Worm (Caenorhabditis elegans) whole organism, midembryonic: ENCODE measurements around the gene mbl-1.

Source experiments
- T22C8.4 ChIP-seq: fragments of 200-800 bp; sonication (Bioruptor generic); IDR thresholded peaks from 2 replicates; pipeline ENCODE4 v1.3.6; 2022; ENCODE audit warnings: missing genetic modification characterization, missing compliant biosample characterization
- cog-1 ChIP-seq: sonication (generic microtip); optimal IDR thresholded peaks from 2 replicates; lab custom pipeline; 2016; ENCODE audit warnings: missing genetic modification characterization, missing compliant biosample characterization
- flt-1 ChIP-seq: fragments of 200-800 bp; sonication (Bioruptor generic); IDR thresholded peaks from 2 replicates; pipeline ENCODE4 v1.3.6; 2022; ENCODE audit warnings: missing genetic modification characterization, missing compliant biosample characterization
- klf-2 ChIP-seq: fragments of 200-800 bp; sonication (Bioruptor generic); conservative IDR thresholded peaks from 2 replicates; pipeline ENCODE4 v1.3.6; 2022; ENCODE audit warnings: missing genetic modification reagents, missing genetic modification characterization, missing compliant biosample characterization
- med-1 ChIP-seq: sonication (generic microtip); optimal IDR thresholded peaks from 2 replicates; lab custom pipeline; 2017; ENCODE audit warnings: missing genetic modification characterization, mild to moderate bottlenecking, missing compliant biosample characterization, antibody characterized with exemption, missing genetic modification reagents; ENCODE audit not compliant: insufficient read depth
- ref-1 ChIP-seq: fragments of 200-800 bp; sonication (Bioruptor generic); conservative IDR thresholded peaks from 2 replicates; pipeline ENCODE4 v1.3.6; 2022; ENCODE audit warnings: missing genetic modification reagents, missing genetic modification characterization, missing compliant biosample characterization
- tab-1 ChIP-seq: fragments of 200-800 bp; sonication (Bioruptor generic); IDR thresholded peaks from 2 replicates; pipeline ENCODE4 v1.3.6; 2022; ENCODE audit warnings: missing genetic modification characterization, missing compliant biosample characterization
- ztf-23 ChIP-seq: fragments of 200-800 bp; sonication (Bioruptor generic); IDR thresholded peaks from 2 replicates; pipeline ENCODE4 v1.3.6; 2022; ENCODE audit warnings: missing genetic modification reagents, missing genetic modification characterization, missing compliant biosample characterization
- ztf-29 ChIP-seq: fragments of 200-800 bp; sonication (Bioruptor generic); IDR thresholded peaks from 2 replicates; pipeline ENCODE4 v1.3.6; 2022; ENCODE audit warnings: missing genetic modification reagents, missing genetic modification characterization, missing compliant biosample characterization

The mbl-1 gene

DNA sequence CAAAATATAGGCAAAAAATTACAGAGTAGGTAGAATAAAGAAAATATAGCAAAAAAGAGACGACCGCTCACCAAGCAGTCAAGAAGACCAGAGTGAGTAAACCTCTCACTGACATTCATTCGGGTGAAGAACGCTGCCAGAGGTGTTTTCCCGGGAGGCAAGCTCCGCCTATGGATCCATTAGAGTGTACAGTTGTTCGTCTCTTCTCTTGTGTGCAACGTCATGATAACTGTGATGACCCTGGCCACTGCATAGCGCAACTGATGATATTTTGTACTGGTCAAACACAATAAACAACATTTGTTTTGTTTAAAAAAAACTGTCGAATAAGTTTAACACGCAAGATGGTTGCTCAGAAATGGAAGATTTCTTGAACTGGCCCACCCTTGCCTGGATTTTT is 25.5 kb upstream of the mbl-1 start, which contains the start of gene F52G3.8:
TSS of gene F52G3.8 (minus strand) at position 101 of the 400 bp plus-strand sequence.
- no peak for TF ChIP-seq T22C8.4 (GFP tag; lab: Robert Waterston, UW)
- no peak for TF ChIP-seq med-1
- no peak for TF ChIP-seq ztf-23 (GFP tag; lab: Robert Waterston, UW)
- TF ChIP-seq klf-2 (GFP tag; lab: Robert Waterston, UW) = no peak
- no peak for TF ChIP-seq tab-1
- TF ChIP-seq ztf-29 (GFP tag; lab: Robert Waterston, UW) = no peak
- no peak for TF ChIP-seq cog-1
- TF ChIP-seq ref-1 (GFP tag; lab: Robert Waterston, UW) = no peak
- TF ChIP-seq flt-1 = no peak

DNA sequence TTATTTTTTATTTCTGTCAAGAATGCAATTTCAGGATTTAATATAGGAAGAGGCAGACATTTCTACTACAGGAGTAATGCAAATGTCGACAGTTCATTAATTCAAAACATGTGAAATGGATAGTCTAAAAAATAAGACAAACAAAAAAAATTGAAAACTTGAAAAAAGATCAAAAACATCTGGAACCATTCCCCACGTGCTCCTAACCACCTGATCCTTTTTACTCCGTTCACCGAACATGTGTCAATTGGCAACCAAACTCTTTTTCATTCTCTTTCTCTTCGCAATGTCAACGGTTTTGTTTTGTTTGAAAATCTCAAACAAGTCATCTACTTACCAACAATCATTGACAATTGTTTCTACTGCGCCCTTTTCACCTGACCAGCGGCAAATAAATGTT is 20.4 kb upstream of the mbl-1 start:
- no peak for TF ChIP-seq ref-1 (GFP tag; lab: Robert Waterston, UW)
- TF ChIP-seq klf-2 (GFP tag; lab: Robert Waterston, UW) = no peak

DNA sequence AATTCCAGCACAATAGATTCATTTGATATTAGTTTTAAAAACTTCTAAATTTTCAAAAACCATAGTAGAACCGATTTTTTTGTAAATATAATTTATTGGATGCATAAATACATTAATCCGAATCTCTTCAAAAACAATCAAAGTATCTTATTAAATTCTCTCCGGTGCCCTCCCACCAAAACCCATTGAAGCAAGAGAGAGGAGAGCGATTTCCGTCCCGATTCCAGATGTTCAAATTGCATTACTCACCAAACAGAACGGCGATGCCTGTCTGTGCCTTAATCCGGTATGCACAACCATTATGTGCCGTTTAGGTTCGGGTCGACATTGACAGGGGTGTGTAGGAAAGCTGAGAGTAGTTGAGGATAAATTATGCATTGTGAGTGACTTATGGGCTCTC is 18.1 kb upstream of the mbl-1 start:
- TF ChIP-seq flt-1 (no peak), ztf-23 (GFP tag; lab: Robert Waterston, UW) (no peak), med-1 (no peak), klf-2 (GFP tag; lab: Robert Waterston, UW) (no peak), ref-1 (GFP tag; lab: Robert Waterston, UW) (no peak), tab-1 (no peak), ztf-29 (GFP tag; lab: Robert Waterston, UW) (no peak), T22C8.4 (GFP tag; lab: Robert Waterston, UW) (no peak), cog-1 (no peak)

DNA sequence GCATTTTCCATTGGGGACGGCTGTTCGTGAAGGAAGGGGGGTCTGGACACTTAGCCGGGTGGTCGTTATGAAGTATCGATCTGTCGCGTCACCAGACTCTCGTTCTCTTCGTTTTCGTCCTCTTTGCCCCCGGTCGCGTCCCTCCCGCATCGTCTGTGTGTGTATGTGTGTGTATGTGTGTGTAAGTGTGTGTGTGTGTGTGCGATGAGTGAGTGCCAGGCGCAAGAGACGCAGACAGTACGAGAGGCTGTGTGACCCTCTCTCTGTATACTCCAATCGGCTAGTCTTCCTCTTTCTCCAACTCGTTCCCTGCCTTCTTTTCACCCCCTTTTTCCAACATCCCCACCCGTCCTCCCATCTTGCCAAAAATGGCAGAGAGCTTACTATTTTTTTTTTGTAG is 17.0 kb upstream of the mbl-1 start:
- TF ChIP-seq ref-1 (GFP tag; lab: Robert Waterston, UW) (no peak), tab-1 (no peak), T22C8.4 (GFP tag; lab: Robert Waterston, UW) (peak; percentile 81), ztf-23 (GFP tag; lab: Robert Waterston, UW) (peak; percentile 72), cog-1 (peak; percentile 89), med-1 (no peak), flt-1 (peak; percentile 82), klf-2 (GFP tag; lab: Robert Waterston, UW) (no peak), ztf-29 (GFP tag; lab: Robert Waterston, UW) (no peak)

DNA sequence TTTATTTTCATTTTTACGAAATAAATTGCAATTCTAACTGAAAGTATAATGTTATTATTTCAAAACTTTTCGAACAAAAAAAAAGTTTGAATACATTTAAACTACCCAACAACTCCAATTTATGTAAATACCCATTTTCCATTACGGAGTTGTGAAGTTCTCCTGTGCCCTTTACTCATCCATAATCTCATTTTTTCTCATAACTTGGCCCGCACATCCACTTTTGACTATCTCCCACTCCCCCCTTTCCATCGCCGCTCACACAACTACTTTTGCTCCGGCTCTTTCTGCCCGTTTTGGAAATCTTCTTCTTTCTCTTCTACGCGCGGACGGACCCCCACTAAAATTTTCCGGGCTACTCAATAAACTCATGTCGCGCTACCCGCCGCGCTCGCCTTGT is 15.8 kb upstream of the mbl-1 start:
- no peak for TF ChIP-seq ref-1 (GFP tag; lab: Robert Waterston, UW)
- TF ChIP-seq flt-1 = no peak
- TF ChIP-seq klf-2 (GFP tag; lab: Robert Waterston, UW) = no peak
- no peak for TF ChIP-seq ztf-23 (GFP tag; lab: Robert Waterston, UW)
- TF ChIP-seq cog-1 = no peak
- TF ChIP-seq med-1 = no peak
- TF ChIP-seq T22C8.4 (GFP tag; lab: Robert Waterston, UW) = no peak
- no peak for TF ChIP-seq tab-1
- no peak for TF ChIP-seq ztf-29 (GFP tag; lab: Robert Waterston, UW)

DNA sequence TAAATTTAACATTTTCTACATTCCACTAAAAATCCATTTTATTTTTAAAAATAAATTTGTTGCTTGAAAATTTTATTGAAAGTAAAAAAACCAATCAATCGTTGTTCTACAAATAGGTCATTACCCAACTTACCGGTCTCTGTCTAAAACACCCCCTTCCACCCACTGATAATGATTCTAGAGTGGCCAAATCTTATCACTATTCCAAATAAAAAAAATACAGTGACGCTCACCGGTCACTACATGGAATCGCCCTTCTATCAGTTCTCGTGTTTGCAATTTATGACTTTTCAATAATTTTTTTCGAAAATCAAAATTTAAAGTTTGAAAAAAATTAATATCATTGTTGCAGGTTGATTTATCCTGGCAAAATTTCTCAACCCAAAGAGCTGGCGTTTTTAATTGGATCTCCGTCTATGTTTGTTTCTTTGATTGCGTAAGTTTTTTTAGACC is 14.9 kb upstream of the mbl-1 start, which contains the start of the genes F52G3.1 and F52G3.7:
TSS of gene F52G3.1 (plus strand) at position 353 of the 453 bp plus-strand sequence.
TSS of gene F52G3.7 (plus strand) at position 403 of the 453 bp plus-strand sequence.
- no peak for TF ChIP-seq ref-1 (GFP tag; lab: Robert Waterston, UW)
- TF ChIP-seq klf-2 (GFP tag; lab: Robert Waterston, UW) = no peak
- TF ChIP-seq flt-1 = no peak
- no peak for TF ChIP-seq ztf-23 (GFP tag; lab: Robert Waterston, UW)
- no peak for TF ChIP-seq ztf-29 (GFP tag; lab: Robert Waterston, UW)
- TF ChIP-seq med-1 = no peak

DNA sequence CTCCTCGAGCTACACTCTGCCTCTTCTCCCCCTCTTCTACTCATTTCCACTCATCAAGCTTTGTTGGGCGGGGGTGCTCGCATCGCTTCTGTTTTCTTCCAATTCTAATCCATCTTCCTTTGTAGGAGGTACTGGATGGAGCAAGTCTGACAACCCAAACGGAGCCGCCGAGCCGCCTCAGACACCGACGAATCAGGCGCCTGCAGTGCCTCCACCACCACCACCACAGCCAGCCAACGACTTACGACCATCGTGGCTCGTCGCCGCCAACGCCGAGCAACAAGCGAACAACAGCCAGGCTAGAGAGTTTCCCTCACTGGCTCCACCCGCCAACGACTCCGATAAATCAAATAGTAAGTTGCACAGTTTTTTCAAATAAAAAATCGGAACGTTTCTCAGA is 12.5 kb upstream of the mbl-1 start:
- no peak for TF ChIP-seq ztf-29 (GFP tag; lab: Robert Waterston, UW)
- TF ChIP-seq med-1 = no peak
- TF ChIP-seq tab-1 = no peak
- 0 out of 2 replicates have a peak, but pooled peaks have one; percentile 16 for TF ChIP-seq ztf-23 (GFP tag; lab: Robert Waterston, UW)

DNA sequence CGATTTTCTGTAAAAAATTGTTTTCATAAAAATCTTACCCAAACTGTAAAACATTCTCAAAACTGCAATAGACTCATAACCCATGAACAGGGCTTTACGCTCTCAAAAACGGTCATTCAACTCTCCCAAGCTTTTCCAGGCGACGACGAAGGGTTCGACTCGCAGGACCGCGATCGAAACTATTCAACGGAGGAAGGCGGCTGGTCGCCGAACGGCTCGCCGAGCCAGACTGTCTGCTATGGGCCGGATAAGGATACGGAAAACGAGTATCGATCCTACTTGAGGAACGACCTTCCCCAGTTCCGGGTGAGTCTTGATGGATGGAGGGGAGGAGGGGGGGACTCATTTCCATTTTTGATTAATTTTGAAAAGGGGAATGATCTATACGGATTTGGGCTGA is 10.6 kb upstream of the mbl-1 start:
- TF ChIP-seq flt-1 = no peak

DNA sequence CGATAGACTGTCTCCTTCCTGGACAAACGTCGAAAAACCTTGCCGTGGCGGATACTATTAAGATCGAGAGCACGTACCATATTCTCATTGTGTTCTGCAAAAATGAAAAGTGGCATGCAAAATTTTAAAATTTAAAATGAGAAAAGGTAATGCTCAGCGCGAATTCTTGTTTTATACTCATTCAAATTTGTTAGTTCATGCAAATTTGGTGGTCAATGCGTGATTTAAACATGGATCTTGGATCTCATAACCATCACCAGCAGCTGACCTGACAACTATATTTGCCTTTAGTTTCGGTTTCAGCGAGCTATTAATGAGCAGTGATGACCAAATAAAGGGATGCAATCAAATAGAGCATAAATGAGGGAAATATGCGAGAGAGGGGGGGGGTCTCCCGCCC is 2.4 kb upstream of the mbl-1 start, which contains the start of gene F52G3.5:
TSS of gene F52G3.5 (minus strand) at position 101 of the 400 bp plus-strand sequence.
- TF ChIP-seq ztf-23 (GFP tag; lab: Robert Waterston, UW) (no peak), T22C8.4 (GFP tag; lab: Robert Waterston, UW) (no peak), flt-1 (no peak), ref-1 (GFP tag; lab: Robert Waterston, UW) (no peak), ztf-29 (GFP tag; lab: Robert Waterston, UW) (no peak), med-1 (no peak)

DNA sequence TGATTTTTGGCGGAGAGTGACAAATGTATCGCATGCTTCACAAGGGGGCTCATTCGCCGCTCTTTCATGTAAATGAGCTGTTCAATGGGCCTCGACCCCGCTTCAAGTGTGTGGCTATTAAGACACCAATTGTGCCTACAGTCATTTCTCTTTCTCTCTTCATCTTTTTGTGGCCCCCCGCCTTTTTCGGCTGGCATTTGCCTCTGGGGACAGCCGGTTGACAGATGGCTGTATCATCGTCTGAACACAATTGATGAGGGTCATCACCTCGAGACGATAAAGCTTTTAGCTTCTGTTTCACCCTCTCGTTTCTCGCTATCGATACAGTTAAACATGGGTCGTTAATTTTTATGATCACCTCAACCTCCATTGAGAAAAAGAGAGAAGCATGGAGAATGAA is 10.0 kb downstream of the mbl-1 start:
- TF ChIP-seq ref-1 (GFP tag; lab: Robert Waterston, UW) = no peak
- no peak for TF ChIP-seq flt-1
- TF ChIP-seq klf-2 (GFP tag; lab: Robert Waterston, UW) = no peak
- TF ChIP-seq ztf-29 (GFP tag; lab: Robert Waterston, UW) = no peak
- no peak for TF ChIP-seq cog-1

DNA sequence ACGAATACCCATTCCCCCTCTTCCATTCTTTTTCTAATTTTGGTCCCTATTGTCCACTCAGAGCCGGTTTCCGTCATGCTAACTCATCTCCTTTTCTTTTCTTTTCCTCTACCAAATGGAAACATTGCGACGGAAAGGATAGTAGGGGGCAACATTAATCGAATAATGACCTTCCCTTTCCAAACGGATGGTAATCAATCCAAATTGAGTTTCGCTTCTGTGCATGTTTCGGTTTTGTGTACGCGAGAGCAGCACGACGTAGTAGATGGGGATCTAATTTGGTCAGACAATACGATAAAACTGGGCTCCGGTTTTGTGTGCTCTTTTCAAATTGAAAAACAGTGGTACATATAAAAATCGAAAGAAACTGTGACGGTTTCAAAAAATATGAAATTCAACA is 13.0 kb downstream of the mbl-1 start:
- TF ChIP-seq tab-1 = no peak
- TF ChIP-seq T22C8.4 (GFP tag; lab: Robert Waterston, UW) = no peak
- TF ChIP-seq med-1 = no peak
- no peak for TF ChIP-seq ztf-23 (GFP tag; lab: Robert Waterston, UW)
- TF ChIP-seq cog-1 = no peak
